Worm (Caenorhabditis elegans) whole organism, L1 larva: ENCODE measurements around the gene str-85.

Experiments used
- C16A3.4 ChIP-seq: fragments of 150-350 bp; optimal IDR thresholded peaks from 2 replicates; lab custom pipeline; 2014; ENCODE audit warnings: missing biosample characterization, missing genetic modification characterization
- C34B4.2 ChIP-seq: sonication (generic microtip); optimal IDR thresholded peaks from 2 replicates; lab custom pipeline; 2017; ENCODE audit warnings: mild to moderate bottlenecking, missing genetic modification characterization, missing compliant biosample characterization
- F16B12.6 ChIP-seq: fragments of 150-350 bp; optimal IDR thresholded peaks from 2 replicates; lab custom pipeline; 2014; ENCODE audit warnings: missing biosample characterization, missing genetic modification characterization
- ama-1 ChIP-seq: fragments of 150-350 bp; optimal IDR thresholded peaks from 2 replicates; lab custom pipeline; 2014
- blmp-1 ChIP-seq: fragments of 150-350 bp; optimal IDR thresholded peaks from 2 replicates; lab custom pipeline; 2014; ENCODE audit warnings: missing biosample characterization, missing genetic modification characterization
- ceh-8 ChIP-seq: fragments of 200-800 bp; sonication (Bioruptor generic); optimal IDR thresholded peaks from 2 replicates; lab custom pipeline; 2018; ENCODE audit warnings: mild to moderate bottlenecking, missing genetic modification characterization, moderate library complexity, missing compliant biosample characterization
- efl-3 ChIP-seq: fragments of 200-800 bp; sonication (Bioruptor generic); optimal IDR thresholded peaks from 2 replicates; lab custom pipeline; 2018; ENCODE audit warnings: mild to moderate bottlenecking, missing genetic modification characterization, missing compliant biosample characterization
- elt-3 ChIP-seq, 6 experiments: fragments of 150-350 bp in 1 of 6; sonication (generic microtip); optimal IDR thresholded peaks; 2 replicates each; lab custom pipeline; 2017 to 2018; ENCODE audit warnings: missing biosample characterization in 6 of 6, missing genetic modification characterization in 6 of 6, inconsistent platforms in 1 of 6
- ets-5 ChIP-seq: fragments of 200-800 bp; sonication (Bioruptor generic); IDR thresholded peaks from 2 replicates; pipeline ENCODE4 v1.3.6; 2022; ENCODE audit warnings: missing genetic modification characterization, missing compliant biosample characterization
- fkh-10 ChIP-seq: sonication (generic microtip); optimal IDR thresholded peaks from 2 replicates; lab custom pipeline; 2017; ENCODE audit warnings: missing biosample characterization, missing genetic modification reagents, missing genetic modification characterization
- fkh-8 ChIP-seq: sonication (generic microtip); optimal IDR thresholded peaks from 2 replicates; lab custom pipeline; 2016; ENCODE audit warnings: mild to moderate bottlenecking, missing genetic modification characterization, missing compliant biosample characterization
- fos-1 ChIP-seq: fragments of 150-350 bp; optimal IDR thresholded peaks from 2 replicates; lab custom pipeline; 2014; ENCODE audit warnings: missing biosample characterization, missing genetic modification characterization
- hlh-17 ChIP-seq: fragments of 200-800 bp; sonication (Bioruptor generic); optimal IDR thresholded peaks from 2 replicates; lab custom pipeline; 2018; ENCODE audit warnings: missing genetic modification characterization, mild to moderate bottlenecking, missing compliant biosample characterization, moderate library complexity, borderline replicate concordance
- hpl-2 ChIP-seq: fragments of 150-350 bp; optimal IDR thresholded peaks from 2 replicates; lab custom pipeline; 2014; ENCODE audit warnings: missing biosample characterization, missing genetic modification reagents, missing genetic modification characterization
- irx-1 ChIP-seq: sonication (generic microtip); optimal IDR thresholded peaks from 2 replicates; lab custom pipeline; 2016; ENCODE audit warnings: missing genetic modification characterization, missing compliant biosample characterization
- isw-1 ChIP-seq: fragments of 200-800 bp; sonication (Bioruptor generic); IDR thresholded peaks from 2 replicates; pipeline ENCODE4 v1.3.6; 2022; ENCODE audit warnings: missing genetic modification characterization, missing compliant biosample characterization
- lin-13 ChIP-seq: fragments of 150-350 bp; optimal IDR thresholded peaks from 2 replicates; lab custom pipeline; 2014; ENCODE audit warnings: missing biosample characterization, missing genetic modification reagents, missing genetic modification characterization
- lin-14 ChIP-seq: fragments of 200-800 bp; sonication (Bioruptor generic); optimal IDR thresholded peaks from 2 replicates; lab custom pipeline; 2018; ENCODE audit warnings: mild to moderate bottlenecking, missing genetic modification characterization, moderate library complexity, missing compliant biosample characterization
- lin-35 ChIP-seq, 2 experiments: fragments of 150-350 bp; optimal IDR thresholded peaks; 2 replicates each; lab custom pipeline; 2014; ENCODE audit warnings: missing biosample characterization in 2 of 2, missing genetic modification characterization in 2 of 2, missing genetic modification reagents in 2 of 2
- lin-39 ChIP-seq: fragments of 150-350 bp; optimal IDR thresholded peaks from 2 replicates; lab custom pipeline; 2014; ENCODE audit warnings: missing biosample characterization, missing genetic modification reagents, missing genetic modification characterization
- lir-3 ChIP-seq: sonication (generic microtip); optimal IDR thresholded peaks from 2 replicates; lab custom pipeline; 2016; ENCODE audit warnings: mild to moderate bottlenecking, missing genetic modification characterization, moderate library complexity, missing compliant biosample characterization; ENCODE audit not compliant: poor library complexity
- lsy-2 ChIP-seq, 2 experiments: fragments of 150-350 bp; optimal IDR thresholded peaks; 2 replicates each; lab custom pipeline; 2014; ENCODE audit warnings: missing biosample characterization in 2 of 2, missing genetic modification characterization in 2 of 2
- mab-9 ChIP-seq: fragments of 200-800 bp; sonication (Bioruptor generic); IDR thresholded peaks from 2 replicates; pipeline ENCODE4 v1.3.6; 2022; ENCODE audit warnings: missing genetic modification reagents, missing genetic modification characterization, missing compliant biosample characterization
- mdl-1 ChIP-seq, 2 experiments: fragments of 150-350 bp; optimal IDR thresholded peaks; 2 replicates each; lab custom pipeline; 2014 to 2017; ENCODE audit warnings: missing biosample characterization in 2 of 2, missing genetic modification characterization in 2 of 2, inconsistent platforms in 1 of 2
- mef-2 ChIP-seq: fragments of 150-350 bp; optimal IDR thresholded peaks from 2 replicates; lab custom pipeline; 2014; ENCODE audit warnings: missing biosample characterization, missing genetic modification characterization
- mep-1 ChIP-seq: fragments of 150-350 bp; optimal IDR thresholded peaks from 2 replicates; lab custom pipeline; 2014; ENCODE audit warnings: missing biosample characterization, missing genetic modification characterization
- nhr-11 ChIP-seq: fragments of 150-350 bp; optimal IDR thresholded peaks from 2 replicates; lab custom pipeline; 2014; ENCODE audit warnings: missing biosample characterization, missing genetic modification characterization
- nhr-12 ChIP-seq: sonication (generic microtip); optimal IDR thresholded peaks from 2 replicates; lab custom pipeline; 2017; ENCODE audit warnings: missing biosample characterization, missing genetic modification characterization
- nhr-19 ChIP-seq: fragments of 200-800 bp; sonication (Bioruptor generic); conservative IDR thresholded peaks from 2 replicates; pipeline ENCODE4 v1.3.6; 2022; ENCODE audit warnings: missing genetic modification characterization, missing compliant biosample characterization
- nhr-237 ChIP-seq: fragments of 150-350 bp; optimal IDR thresholded peaks from 2 replicates; lab custom pipeline; 2014; ENCODE audit warnings: missing biosample characterization, missing genetic modification characterization
- nhr-28 ChIP-seq: fragments of 150-350 bp; optimal IDR thresholded peaks from 2 replicates; lab custom pipeline; 2014; ENCODE audit warnings: missing biosample characterization, missing genetic modification characterization
- nhr-71 ChIP-seq: sonication (generic microtip); optimal IDR thresholded peaks from 2 replicates; lab custom pipeline; 2016; ENCODE audit warnings: mild to moderate bottlenecking, missing genetic modification characterization, moderate library complexity, missing compliant biosample characterization
- nhr-77 ChIP-seq: fragments of 150-350 bp; optimal IDR thresholded peaks from 2 replicates; lab custom pipeline; 2014; ENCODE audit warnings: missing biosample characterization, missing genetic modification characterization
- nhr-84 ChIP-seq: sonication (generic microtip); optimal IDR thresholded peaks from 2 replicates; lab custom pipeline; 2017; ENCODE audit warnings: missing biosample characterization, missing genetic modification characterization
- nhr-85 ChIP-seq: sonication (generic microtip); peaks from one replicate; lab custom pipeline; 2016; ENCODE audit warnings: missing genetic modification characterization, inconsistent platforms, missing compliant biosample characterization
- nhr-90 ChIP-seq: sonication (generic microtip); optimal IDR thresholded peaks from 2 replicates; lab custom pipeline; 2016; ENCODE audit warnings: mild to moderate bottlenecking, missing genetic modification characterization, missing compliant biosample characterization; ENCODE audit not compliant: poor library complexity
- pag-3 ChIP-seq: sonication (generic microtip); optimal IDR thresholded peaks from 2 replicates; lab custom pipeline; 2017; ENCODE audit warnings: missing genetic modification characterization, mild to moderate bottlenecking, missing compliant biosample characterization, antibody characterized with exemption, borderline replicate concordance; ENCODE audit not compliant: insufficient read depth
- pqm-1 ChIP-seq: sonication (generic microtip); optimal IDR thresholded peaks from 3 replicates; lab custom pipeline; 2017; ENCODE audit warnings: missing biosample characterization, missing genetic modification characterization
- skn-1 ChIP-seq: fragments of 150-350 bp; optimal IDR thresholded peaks from 2 replicates; lab custom pipeline; 2014; ENCODE audit warnings: missing biosample characterization, missing genetic modification characterization
- snpc-4 ChIP-seq: fragments of 150-350 bp; optimal IDR thresholded peaks from 2 replicates; lab custom pipeline; 2014; ENCODE audit warnings: missing biosample characterization, missing genetic modification characterization
- snu-23 ChIP-seq: sonication (generic microtip); optimal IDR thresholded peaks from 2 replicates; lab custom pipeline; 2016; ENCODE audit warnings: missing genetic modification characterization, missing compliant biosample characterization
- sox-4 ChIP-seq: sonication (generic microtip); optimal IDR thresholded peaks from 2 replicates; lab custom pipeline; 2016; ENCODE audit warnings: missing genetic modification characterization, missing compliant biosample characterization
- sptf-1 ChIP-seq: fragments of 150-350 bp; optimal IDR thresholded peaks from 2 replicates; lab custom pipeline; 2014; ENCODE audit warnings: missing biosample characterization, missing genetic modification characterization
- sup-37 ChIP-seq: fragments of 200-800 bp; sonication (Bioruptor generic); optimal IDR thresholded peaks from 2 replicates; lab custom pipeline; 2018; ENCODE audit warnings: mild to moderate bottlenecking, missing genetic modification characterization, missing compliant biosample characterization
- swsn-7 ChIP-seq: sonication (generic microtip); optimal IDR thresholded peaks from 2 replicates; lab custom pipeline; 2016; ENCODE audit warnings: missing genetic modification characterization, missing compliant biosample characterization
- tbx-2 ChIP-seq: sonication (generic microtip); optimal IDR thresholded peaks from 2 replicates; lab custom pipeline; 2016; ENCODE audit warnings: missing genetic modification characterization, missing compliant biosample characterization
- tlp-1 ChIP-seq: fragments of 150-350 bp; optimal IDR thresholded peaks from 2 replicates; lab custom pipeline; 2014; ENCODE audit warnings: missing biosample characterization, missing genetic modification characterization
- unc-86 ChIP-seq: sonication (generic microtip); optimal IDR thresholded peaks from 2 replicates; lab custom pipeline; 2016; ENCODE audit warnings: missing genetic modification characterization, missing compliant biosample characterization
- vab-15 ChIP-seq: sonication (generic microtip); optimal IDR thresholded peaks from 2 replicates; lab custom pipeline; 2017; ENCODE audit warnings: missing genotype, mild to moderate bottlenecking, missing genetic modification characterization, missing compliant biosample characterization
- xbp-1 ChIP-seq: sonication (generic microtip); optimal IDR thresholded peaks from 2 replicates; lab custom pipeline; 2016; ENCODE audit warnings: missing genetic modification characterization, missing compliant biosample characterization
- zag-1 ChIP-seq: fragments of 150-350 bp; optimal IDR thresholded peaks from 2 replicates; lab custom pipeline; 2014; ENCODE audit warnings: missing biosample characterization, missing genetic modification characterization

str-85 gene

DNA sequence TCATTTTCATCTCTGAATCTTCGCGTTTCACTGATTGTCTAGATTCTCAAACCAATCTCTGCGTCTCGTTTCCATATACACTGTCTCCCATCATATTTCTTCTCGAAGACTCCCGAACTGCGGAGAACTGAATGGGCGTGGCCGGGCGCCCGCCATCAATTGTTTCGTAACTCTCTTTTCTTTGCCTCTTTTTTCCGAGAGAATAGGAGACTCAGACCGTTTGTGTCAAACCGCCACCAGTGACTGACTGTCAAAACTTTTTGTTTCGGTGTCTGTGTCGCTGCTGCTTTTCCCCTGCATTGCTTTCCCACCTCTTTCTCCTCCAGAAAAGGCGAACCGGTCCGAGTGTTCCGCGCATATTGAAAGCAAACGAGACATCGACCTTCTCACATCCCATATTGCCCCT lies 49.5 kb downstream of the str-85 start, which contains the start of gene unc-23 (continued):
- no peak for TF ChIP-seq efl-3 (GFP tag; lab: Kevin White, UChicago)
- no peak for TF ChIP-seq pqm-1 (tag; lab: Kevin White, UChicago)
- TF ChIP-seq F16B12.6 (tag; lab: Kevin White, UChicago) = no peak
- TF ChIP-seq nhr-19 (GFP tag; lab: Robert Waterston, UW) = peak; percentile 90
- TF ChIP-seq nhr-77 = peak; percentile 87
- TF ChIP-seq C16A3.4 (tag; lab: Kevin White, UChicago) = peak; percentile 73
- TF ChIP-seq tlp-1 = no peak
- TF ChIP-seq ceh-8 = no peak
- TF ChIP-seq nhr-90 = peak; percentile 92
- no peak for TF ChIP-seq fkh-8 (tag; lab: Kevin White, UChicago)
- peak; percentile 24 for TF ChIP-seq lin-39 (tag; lab: Kevin White, UChicago)
- peak; percentile 52 to 73 for TF ChIP-seq lin-35 (GFP tag; optimal IDR thresholded peaks at IDR 0.05; lab: Kevin White, UChicago)
- TF ChIP-seq skn-1 = peak; percentile 80
- TF ChIP-seq pag-3 = no peak
- no peak for TF ChIP-seq C34B4.2 (tag; lab: Kevin White, UChicago)
- TF ChIP-seq nhr-11 = peak; percentile 41
- TF ChIP-seq vab-15 (tag; lab: Kevin White, UChicago) = no peak
- TF ChIP-seq lin-13 (GFP tag; lab: Kevin White, UChicago) = peak; percentile 76
- TF ChIP-seq snpc-4 = peak; percentile 60
- peak; percentile 94 for TF ChIP-seq lin-14 (GFP tag; lab: Kevin White, UChicago)
- peak; percentile 59; the same call in 1 of the 2 replicates for TF ChIP-seq mab-9
- TF ChIP-seq xbp-1 (tag; lab: Kevin White, UChicago) = peak; percentile 63
- no peak for TF ChIP-seq unc-86 (tag; lab: Kevin White, UChicago)
- TF ChIP-seq lir-3 (tag; lab: Kevin White, UChicago) = peak; percentile 7
- TF ChIP-seq ama-1 (lab: Kevin White, UChicago) = no peak
- TF ChIP-seq sox-4 = no peak
- no peak for TF ChIP-seq sptf-1 (tag; lab: Kevin White, UChicago)
- peak; percentile 96 for TF ChIP-seq nhr-71 (tag; lab: Kevin White, UChicago)
- no peak for TF ChIP-seq ets-5 (GFP tag; lab: Robert Waterston, UW)
- TF ChIP-seq fos-1 = peak; percentile 75
- TF ChIP-seq nhr-28 (tag; lab: Kevin White, UChicago) = no peak
- peak; percentile 75 for TF ChIP-seq nhr-237 (tag; lab: Kevin White, UChicago)

ce11 chrV:8935104-8935503 lies 50.5 kb downstream of the str-85 start:
- TF ChIP-seq isw-1 (GFP tag; lab: Robert Waterston, UW) (no peak), mep-1 (peak; percentile 34), mdl-1 (tag; optimal IDR thresholded peaks at IDR 0.05; lab: Kevin White, UChicago) (no peak), lin-35 (GFP tag; optimal IDR thresholded peaks at IDR 0.05; lab: Kevin White, UChicago) (peak; percentile 8 to 46), zag-1 (tag; lab: Kevin White, UChicago) (no peak), nhr-84 (no peak), mef-2 (no peak), ama-1 (lab: Kevin White, UChicago) (no peak), nhr-28 (tag; lab: Kevin White, UChicago) (no peak), swsn-7 (tag; lab: Kevin White, UChicago) (peak; percentile 22), nhr-85 (tag; lab: Kevin White, UChicago) (peak; percentile 92), hpl-2 (GFP tag; lab: Kevin White, UChicago) (no peak), lsy-2 (tag; optimal IDR thresholded peaks at IDR 0.05; lab: Kevin White, UChicago) (no peak), elt-3 (tag; optimal IDR thresholded peaks at IDR 0.05; lab: Kevin White, UChicago) (peak in 1 of 6 experiments; percentile 38), nhr-19 (GFP tag; lab: Robert Waterston, UW) (no peak; the same call in 1 of the 2 replicates), hlh-17 (GFP tag; lab: Kevin White, UChicago) (no peak), unc-86 (tag; lab: Kevin White, UChicago) (no peak), pqm-1 (tag; lab: Kevin White, UChicago) (no peak), nhr-11 (no peak), pag-3 (no peak), sptf-1 (tag; lab: Kevin White, UChicago) (no peak), sup-37 (GFP tag; lab: Kevin White, UChicago) (no peak), nhr-12 (tag; lab: Kevin White, UChicago) (no peak), mab-9 (no peak), F16B12.6 (tag; lab: Kevin White, UChicago) (no peak), snu-23 (GFP tag; lab: Kevin White, UChicago) (peak; percentile 66), C16A3.4 (tag; lab: Kevin White, UChicago) (no peak), fkh-10 (no peak), irx-1 (no peak), blmp-1 (tag; lab: Kevin White, UChicago) (peak; percentile 73), lir-3 (tag; lab: Kevin White, UChicago) (no peak), skn-1 (peak; percentile 17), fkh-8 (tag; lab: Kevin White, UChicago) (no peak), tbx-2 (tag; lab: Kevin White, UChicago) (peak; percentile 21), xbp-1 (tag; lab: Kevin White, UChicago) (no peak)
